Worm (Caenorhabditis elegans): ENCODE results near the gene hmgs-1.

DNA sequence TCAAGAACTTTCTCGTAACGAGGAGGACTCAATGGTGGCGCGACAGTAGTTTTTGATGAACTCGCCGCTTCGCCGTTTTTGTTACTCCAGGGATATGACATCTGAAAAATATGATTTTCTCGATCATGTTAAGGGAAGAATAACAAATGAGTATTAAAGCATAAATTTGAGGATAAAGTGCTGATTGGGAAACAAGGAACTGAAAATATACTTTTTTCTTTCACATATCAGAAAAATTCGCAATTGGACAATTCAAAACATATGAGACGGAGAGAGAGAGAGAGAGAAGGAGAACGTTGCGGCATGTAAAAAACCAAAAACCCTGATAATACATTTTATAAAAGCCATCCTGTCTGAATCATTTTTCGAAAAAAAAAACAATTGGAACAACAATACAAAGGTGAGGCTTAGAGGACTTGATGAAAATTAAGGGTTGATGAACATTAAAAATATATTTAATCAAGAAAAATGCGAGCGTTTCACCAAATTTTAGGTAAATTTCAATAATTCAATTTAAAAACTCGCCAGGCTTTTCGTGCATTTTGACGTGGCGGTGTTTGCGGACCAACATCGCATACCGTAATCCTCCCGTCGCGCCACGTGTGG lies 23.7 kb downstream of the hmgs-1 start, which contains the start of the genes mut-14 and C14C11.2:
- TF ChIP-seq aly-1 (tag; optimal IDR thresholded peaks at IDR 0.05), result no peak
- no peak for TF ChIP-seq F13C5.2 (tag; optimal IDR thresholded peaks at IDR 0.05)
- TF ChIP-seq ets-7 (tag; optimal IDR thresholded peaks at IDR 0.05), result no peak
- no peak for TF ChIP-seq pes-1 (GFP tag; IDR thresholded peaks at IDR 0.05)
- no peak for TF ChIP-seq ceh-36 (tag; optimal IDR thresholded peaks at IDR 0.05)
- TF ChIP-seq ama-1 (optimal IDR thresholded peaks at IDR 0.05), result no peak
- no peak for TF ChIP-seq hmbx-1 (tag; optimal IDR thresholded peaks at IDR 0.05)
- no peak for TF ChIP-seq tra-4 (tag; optimal IDR thresholded peaks at IDR 0.05)
